Worm (Caenorhabditis elegans): ENCODE measurements around the gene T14G12.11.
A peak's percentile ranks its signal among the peaks of the same experiment; 100 is the strongest.

Gene T14G12.11

ce11 chrX:3788483-3788882 is 26.1 kb upstream of the T14G12.11 start (continued):
- TF ChIP-seq snpc-4 (tag; optimal IDR thresholded peaks at IDR 0.05) (no peak), isw-1 (GFP tag; IDR thresholded peaks at IDR 0.05) (no peak), lin-35 (GFP tag; optimal IDR thresholded peaks at IDR 0.05) (peak; percentile 22 to 70), hlh-17 (GFP tag; optimal IDR thresholded peaks at IDR 0.05; ENCODE audit: borderline replicate concordance) (no peak), lsy-2 (tag; optimal IDR thresholded peaks at IDR 0.05) (peak; percentile 46 to 47), nhr-19 (GFP tag; conservative IDR thresholded peaks at IDR 0.05) (peak; percentile 72), nhr-85 (tag) (peak; percentile 96), alr-1 (tag; optimal IDR thresholded peaks at IDR 0.05; ENCODE audit: borderline replicate concordance) (no peak), unc-86 (tag; optimal IDR thresholded peaks at IDR 0.05) (no peak), unc-98 (GFP tag; IDR thresholded peaks at IDR 0.05) (no peak), fkh-4 (tag; optimal IDR thresholded peaks at IDR 0.05; ENCODE audit: borderline replicate concordance) (no peak), ama-1 (optimal IDR thresholded peaks at IDR 0.05) (peak; percentile 78), nhr-47 (tag; optimal IDR thresholded peaks at IDR 0.05) (peak; percentile 71), swsn-7 (tag; optimal IDR thresholded peaks at IDR 0.05) (peak; percentile 70), irx-1 (tag; optimal IDR thresholded peaks at IDR 0.05) (peak; percentile 65), lin-14 (GFP tag; optimal IDR thresholded peaks at IDR 0.05) (peak; percentile 92), nhr-237 (tag; optimal IDR thresholded peaks at IDR 0.05) (no peak), fkh-8 (tag; optimal IDR thresholded peaks at IDR 0.05) (no peak), zip-4 (GFP tag; optimal IDR thresholded peaks at IDR 0.05) (peak; percentile 28), ceh-82 (tag; optimal IDR thresholded peaks at IDR 0.05) (peak in 2 of 3 experiments; percentile 1 to 20), sup-37 (GFP tag; optimal IDR thresholded peaks at IDR 0.05) (no peak), nhr-84 (tag; optimal IDR thresholded peaks at IDR 0.05) (no peak), pag-3 (tag; optimal IDR thresholded peaks at IDR 0.05; ENCODE audit: borderline replicate concordance, insufficient read depth) (no peak), fos-1 (tag; optimal IDR thresholded peaks at IDR 0.05) (peak; percentile 76), dpl-1 (GFP tag; optimal IDR thresholded peaks at IDR 0.05) (peak in 2 of 3 experiments; percentile 2 to 18), mdl-1 (tag; optimal IDR thresholded peaks at IDR 0.05) (peak in 1 of 2 experiments; percentile 70), xbp-1 (tag; optimal IDR thresholded peaks at IDR 0.05) (peak; percentile 56), egl-13 (tag; optimal IDR thresholded peaks at IDR 0.05) (no peak), tlp-1 (tag; optimal IDR thresholded peaks at IDR 0.05) (no peak), egl-27 (tag; optimal IDR thresholded peaks at IDR 0.05) (no peak), tbx-2 (tag; optimal IDR thresholded peaks at IDR 0.05) (peak; percentile 70), zag-1 (tag; optimal IDR thresholded peaks at IDR 0.05) (no peak), unc-30 (tag; optimal IDR thresholded peaks at IDR 0.05) (no peak), elt-3 (tag; optimal IDR thresholded peaks at IDR 0.05) (peak in 4 of 6 experiments; percentile 27 to 79 (median 50)), F16B12.6 (tag; optimal IDR thresholded peaks at IDR 0.05) (no peak), lin-13 (GFP tag; optimal IDR thresholded peaks at IDR 0.05) (no peak), aly-2 (tag; optimal IDR thresholded peaks at IDR 0.05) (no peak), lin-39 (tag; optimal IDR thresholded peaks at IDR 0.05) (no peak), nhr-20 (tag; optimal IDR thresholded peaks at IDR 0.05) (peak; percentile 87), nhr-28 (tag; optimal IDR thresholded peaks at IDR 0.05) (no peak), rnt-1 (tag; optimal IDR thresholded peaks at IDR 0.05) (peak; percentile 39), nhr-76 (tag; optimal IDR thresholded peaks at IDR 0.05) (no peak), mab-9 (GFP tag; IDR thresholded peaks at IDR 0.05) (no peak), mef-2 (tag; optimal IDR thresholded peaks at IDR 0.05) (no peak), C34B4.2 (tag; optimal IDR thresholded peaks at IDR 0.05) (no peak), fkh-10 (GFP tag; optimal IDR thresholded peaks at IDR 0.05) (no peak), ztf-4 (tag; optimal IDR thresholded peaks at IDR 0.05) (peak; percentile 16), aha-1 (tag; optimal IDR thresholded peaks at IDR 0.05) (no peak), efl-1 (optimal IDR thresholded peaks at IDR 0.05) (peak; percentile 7 to 21), efl-1 (GFP tag; optimal IDR thresholded peaks at IDR 0.05 in 1 of 2) (peak in 1 of 2 experiments; percentile 91)

Measured in whole organism, L1 larva.